Worm (Caenorhabditis elegans) whole organism, mixed stage, embryonic: ENCODE data around the gene R02F2.10.

Experiments
- M03D4.4 ChIP-seq: sonication (generic microtip); optimal IDR thresholded peaks from 2 replicates; lab custom pipeline; 2017; ENCODE audit warnings: mild to moderate bottlenecking, missing genetic modification characterization, missing compliant biosample characterization
- bed-3 ChIP-seq: fragments of 200-800 bp; sonication (Bioruptor generic); optimal IDR thresholded peaks from 3 replicates; lab custom pipeline; 2018; ENCODE audit warnings: mild to moderate bottlenecking, missing genetic modification characterization, moderate library complexity, missing compliant biosample characterization
- blmp-1 ChIP-seq: fragments of 150-350 bp; optimal IDR thresholded peaks from 2 replicates; lab custom pipeline; 2014; ENCODE audit warnings: missing biosample characterization, missing genetic modification characterization
- ceh-39 ChIP-seq: fragments of 150-350 bp; optimal IDR thresholded peaks from 2 replicates; lab custom pipeline; 2014; ENCODE audit warnings: missing biosample characterization, missing genetic modification characterization
- ceh-43 ChIP-seq: fragments of 200-800 bp; sonication (Bioruptor generic); optimal IDR thresholded peaks from 2 replicates; lab custom pipeline; 2018; ENCODE audit warnings: mild to moderate bottlenecking, missing genetic modification characterization, moderate library complexity, missing compliant biosample characterization
- ceh-83 ChIP-seq: fragments of 200-800 bp; sonication (Bioruptor generic); optimal IDR thresholded peaks from 2 replicates; lab custom pipeline; 2018; ENCODE audit warnings: mild to moderate bottlenecking, missing genetic modification characterization, missing compliant biosample characterization
- ces-1 ChIP-seq: fragments of 150-350 bp; optimal IDR thresholded peaks from 2 replicates; lab custom pipeline; 2014; ENCODE audit warnings: missing biosample characterization, missing genetic modification reagents, missing genetic modification characterization
- cnd-1 ChIP-seq: fragments of 200-800 bp; sonication (Bioruptor generic); optimal IDR thresholded peaks from 2 replicates; lab custom pipeline; 2018; ENCODE audit warnings: mild to moderate bottlenecking, missing genetic modification characterization, missing compliant biosample characterization
- drap-1 ChIP-seq: fragments of 200-800 bp; sonication (Bioruptor generic); optimal IDR thresholded peaks from 3 replicates; lab custom pipeline; 2018; ENCODE audit warnings: mild to moderate bottlenecking, missing genetic modification characterization, missing compliant biosample characterization
- elt-1 ChIP-seq: sonication (generic microtip); optimal IDR thresholded peaks from 2 replicates; lab custom pipeline; 2017; ENCODE audit warnings: missing genetic modification characterization, mild to moderate bottlenecking, missing compliant biosample characterization, antibody characterized with exemption, moderate library complexity, borderline replicate concordance; ENCODE audit not compliant: insufficient read depth
- elt-3 ChIP-seq: fragments of 150-350 bp; optimal IDR thresholded peaks from 2 replicates; lab custom pipeline; 2014; ENCODE audit warnings: missing biosample characterization, missing genetic modification characterization
- ham-2 ChIP-seq: fragments of 200-800 bp; sonication (Bioruptor generic); optimal IDR thresholded peaks from 2 replicates; lab custom pipeline; 2018; ENCODE audit warnings: mild to moderate bottlenecking, missing genetic modification characterization, missing compliant biosample characterization
- hlh-1 ChIP-seq: fragments of 150-350 bp; optimal IDR thresholded peaks from 2 replicates; lab custom pipeline; 2014; ENCODE audit warnings: missing biosample characterization, missing genetic modification reagents, missing genetic modification characterization
- lin-13 ChIP-seq: fragments of 150-350 bp; optimal IDR thresholded peaks from 2 replicates; lab custom pipeline; 2014; ENCODE audit warnings: missing biosample characterization, missing genetic modification characterization
- lin-32 ChIP-seq: fragments of 200-800 bp; sonication (Bioruptor generic); optimal IDR thresholded peaks from 2 replicates; lab custom pipeline; 2018; ENCODE audit warnings: mild to moderate bottlenecking, missing genetic modification characterization, missing compliant biosample characterization
- lsy-2 ChIP-seq: fragments of 150-350 bp; optimal IDR thresholded peaks from 2 replicates; lab custom pipeline; 2014; ENCODE audit warnings: missing biosample characterization, missing genetic modification characterization
- mab-5 ChIP-seq: fragments of 150-350 bp; optimal IDR thresholded peaks from 2 replicates; lab custom pipeline; 2014; ENCODE audit warnings: missing biosample characterization, missing genetic modification characterization
- mep-1 ChIP-seq: fragments of 150-350 bp; optimal IDR thresholded peaks from 2 replicates; lab custom pipeline; 2017; ENCODE audit warnings: missing biosample characterization, missing genetic modification reagents, missing genetic modification characterization, inconsistent platforms
- mls-2 ChIP-seq: sonication (generic microtip); optimal IDR thresholded peaks from 2 replicates; lab custom pipeline; 2016; ENCODE audit warnings: mild to moderate bottlenecking, missing genetic modification characterization, moderate library complexity, missing compliant biosample characterization
- nhr-12 ChIP-seq: fragments of 150-350 bp; optimal IDR thresholded peaks from 2 replicates; lab custom pipeline; 2014; ENCODE audit warnings: missing biosample characterization, missing genetic modification characterization
- nhr-2 ChIP-seq: fragments of 150-350 bp; optimal IDR thresholded peaks from 2 replicates; lab custom pipeline; 2014; ENCODE audit warnings: missing biosample characterization, missing genetic modification characterization
- nhr-237 ChIP-seq: fragments of 150-350 bp; optimal IDR thresholded peaks from 2 replicates; lab custom pipeline; 2014; ENCODE audit warnings: missing biosample characterization, missing genetic modification characterization
- nhr-28 ChIP-seq: fragments of 150-350 bp; optimal IDR thresholded peaks from 2 replicates; lab custom pipeline; 2014; ENCODE audit warnings: missing biosample characterization, missing genetic modification characterization
- nhr-76 ChIP-seq: sonication (generic microtip); optimal IDR thresholded peaks from 2 replicates; lab custom pipeline; 2017; ENCODE audit warnings: missing biosample characterization, missing genetic modification characterization
- pha-4 ChIP-seq: fragments of 150-350 bp; optimal IDR thresholded peaks from 2 replicates; lab custom pipeline; 2018; ENCODE audit warnings: missing biosample characterization, missing genetic modification reagents, missing genetic modification characterization
- sem-2 ChIP-seq: fragments of 200-800 bp; sonication (Bioruptor generic); optimal IDR thresholded peaks from 2 replicates; lab custom pipeline; 2018; ENCODE audit warnings: mild to moderate bottlenecking, missing genetic modification characterization, missing compliant biosample characterization
- snpc-4 ChIP-seq: fragments of 150-350 bp; optimal IDR thresholded peaks from 2 replicates; lab custom pipeline; 2014; ENCODE audit warnings: missing biosample characterization, missing genetic modification characterization
- sptf-1 ChIP-seq: sonication (generic microtip); optimal IDR thresholded peaks from 2 replicates; lab custom pipeline; 2017; ENCODE audit warnings: mild to moderate bottlenecking, missing genetic modification characterization, moderate library complexity, missing compliant biosample characterization
- tbx-8 ChIP-seq: fragments of 200-800 bp; sonication (Bioruptor generic); optimal IDR thresholded peaks from 2 replicates; lab custom pipeline; 2018; ENCODE audit warnings: mild to moderate bottlenecking, missing genetic modification characterization, moderate library complexity, missing compliant biosample characterization
- unc-120 ChIP-seq: sonication (generic microtip); optimal IDR thresholded peaks from 2 replicates; lab custom pipeline; 2017; ENCODE audit warnings: missing genetic modification characterization, missing compliant biosample characterization; ENCODE audit not compliant: poor library complexity, severe bottlenecking
- unc-39 ChIP-seq: fragments of 150-350 bp; optimal IDR thresholded peaks from 2 replicates; lab custom pipeline; 2014; ENCODE audit warnings: missing biosample characterization, missing genetic modification characterization
- unc-62 ChIP-seq: fragments of 150-350 bp; optimal IDR thresholded peaks from 2 replicates; lab custom pipeline; 2014; ENCODE audit warnings: missing biosample characterization, missing genetic modification reagents, missing genetic modification characterization
- zip-8 ChIP-seq: fragments of 150-350 bp; optimal IDR thresholded peaks from 2 replicates; lab custom pipeline; 2014; ENCODE audit warnings: missing biosample characterization, missing genetic modification characterization
- ztf-11 ChIP-seq: fragments of 150-350 bp; optimal IDR thresholded peaks from 2 replicates; lab custom pipeline; 2014; ENCODE audit warnings: missing biosample characterization, missing genetic modification characterization

Gene R02F2.10

DNA sequence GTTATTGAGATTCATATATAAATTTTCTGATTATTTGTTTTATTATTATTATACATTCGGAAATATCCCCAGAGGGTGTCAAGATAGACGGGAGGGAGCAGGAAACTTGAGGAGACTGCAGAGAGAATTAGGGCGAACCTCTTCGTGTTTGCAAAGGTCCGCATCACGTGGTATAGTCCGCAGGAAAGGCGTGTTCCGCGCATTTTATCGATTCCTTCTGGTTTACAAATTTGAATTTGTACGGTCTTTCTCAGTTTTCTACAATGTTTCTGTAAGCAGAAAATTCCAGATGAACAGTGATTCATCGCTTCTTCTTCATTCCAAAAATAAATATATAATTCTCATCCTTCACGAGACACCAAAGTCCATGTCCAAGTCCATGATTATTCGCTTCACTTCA lies 21.8 kb downstream of the R02F2.10 start:
- TF ChIP-seq mab-5 (tag; lab: Kevin White, UChicago) = no peak
- peak; percentile 12 for TF ChIP-seq ces-1 (GFP tag; lab: Kevin White, UChicago)
- peak; percentile 58 for TF ChIP-seq ceh-39
- TF ChIP-seq, all 35 proteins: peak for 2

DNA sequence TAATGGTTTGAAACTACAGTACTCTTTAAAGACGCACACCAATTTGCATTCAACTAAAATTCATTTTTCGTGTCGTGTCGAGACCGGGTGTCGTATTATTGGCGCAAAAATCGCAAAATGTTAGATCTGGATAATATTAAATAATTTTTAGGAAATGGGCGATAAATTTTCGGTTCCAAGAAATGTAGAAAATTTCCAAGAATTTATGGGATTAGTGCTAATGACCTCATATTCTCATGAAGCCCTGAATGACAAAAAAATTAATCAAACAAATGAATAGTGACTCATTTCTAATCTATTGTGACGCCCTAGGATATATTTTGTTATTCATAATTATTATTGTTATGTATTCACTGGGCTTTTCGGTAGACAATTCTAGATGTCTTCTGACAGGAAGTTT lies 22.6 kb downstream of the R02F2.10 start:
- TF ChIP-seq nhr-76 (no peak), zip-8 (tag; lab: Kevin White, UChicago) (no peak), bed-3 (no peak), ceh-83 (no peak), mep-1 (tag; lab: Kevin White, UChicago) (no peak), unc-120 (no peak), lin-13 (no peak), ztf-11 (tag; lab: Kevin White, UChicago) (no peak), pha-4 (no peak), elt-3 (tag; lab: Kevin White, UChicago) (no peak)
- TF ChIP-seq, all 35 proteins: peak for 0

DNA sequence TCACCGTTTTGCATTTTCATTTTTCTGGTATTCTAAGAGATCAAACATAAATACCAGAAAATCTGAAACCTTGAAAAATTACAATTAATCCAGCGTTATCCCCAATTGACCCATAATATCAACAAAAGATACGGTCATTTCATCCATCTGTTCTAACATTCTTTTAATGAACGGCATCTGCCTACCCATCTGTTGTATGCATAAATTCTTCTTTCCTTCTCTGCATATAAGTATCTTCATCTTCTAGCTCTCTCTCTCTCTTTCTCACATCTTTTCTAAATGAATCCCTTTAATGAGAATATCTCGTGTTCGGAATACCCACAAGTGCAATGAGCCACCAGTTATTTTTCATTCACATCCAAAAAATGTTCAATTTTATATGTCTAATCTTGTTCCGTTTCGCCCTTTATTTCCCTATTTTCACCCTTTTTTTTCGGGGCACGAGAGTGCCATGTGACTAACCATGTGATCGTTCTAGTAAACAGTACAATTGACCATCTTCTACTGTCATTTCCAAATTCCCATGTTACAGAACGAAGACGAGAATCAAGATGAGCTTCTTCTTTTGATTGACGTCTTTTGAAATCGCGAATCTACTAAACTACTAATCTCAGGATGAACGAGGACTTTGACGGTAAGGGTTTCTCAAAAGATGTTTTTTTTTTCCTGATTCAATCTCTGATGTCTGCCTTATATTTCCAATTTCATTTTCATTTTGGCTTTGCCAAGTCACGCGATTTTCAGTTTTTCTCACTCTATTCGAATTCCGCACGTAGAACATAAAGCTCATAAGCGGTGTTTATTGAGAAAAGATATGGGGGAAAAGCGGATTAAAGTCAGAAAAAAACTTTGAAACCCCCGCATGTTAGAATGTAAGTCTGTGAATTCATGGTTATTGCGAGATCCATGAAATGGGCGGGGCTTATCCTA lies 23.5 kb downstream of the R02F2.10 start, which contains the start of gene R02F2.1:
TSS of gene R02F2.1 (plus strand) at position 528 of the 930 bp plus-strand sequence.
- TF ChIP-seq nhr-28 = no peak
- no peak for TF ChIP-seq lin-13
- TF ChIP-seq M03D4.4 (tag; lab: Kevin White, UChicago) = no peak
- TF ChIP-seq zip-8 (tag; lab: Kevin White, UChicago) = no peak
- TF ChIP-seq ztf-11 (tag; lab: Kevin White, UChicago) = no peak
- no peak for TF ChIP-seq mep-1 (tag; lab: Kevin White, UChicago)
- TF ChIP-seq hlh-1 (tag; lab: Kevin White, UChicago) = no peak
- TF ChIP-seq elt-3 (tag; lab: Kevin White, UChicago) = no peak
- TF ChIP-seq ham-2 (GFP tag; lab: Kevin White, UChicago) = no peak
- TF ChIP-seq blmp-1 (tag; lab: Kevin White, UChicago) = no peak
- peak; percentile 39 for TF ChIP-seq nhr-2 (tag; lab: Kevin White, UChicago)
- TF ChIP-seq unc-120 = no peak
- no peak for TF ChIP-seq tbx-8
- no peak for TF ChIP-seq drap-1 (GFP tag; lab: Kevin White, UChicago)
- TF ChIP-seq ceh-83 = no peak
- TF ChIP-seq ces-1 (GFP tag; lab: Kevin White, UChicago) = peak; percentile 84
- TF ChIP-seq pha-4 = no peak
- TF ChIP-seq unc-62 = no peak
- no peak for TF ChIP-seq sem-2
- no peak for TF ChIP-seq mls-2 (tag; lab: Kevin White, UChicago)
- TF ChIP-seq ceh-39 = no peak
- TF ChIP-seq snpc-4 (tag; lab: Kevin White, UChicago) = no peak
- no peak for TF ChIP-seq sptf-1 (tag; lab: Kevin White, UChicago)
- no peak for TF ChIP-seq lsy-2 (tag; lab: Kevin White, UChicago)
- peak; percentile 71 for TF ChIP-seq lin-32 (GFP tag; lab: Kevin White, UChicago)
- TF ChIP-seq ceh-43 (GFP tag; lab: Kevin White, UChicago) = no peak
- TF ChIP-seq cnd-1 (tag; lab: Kevin White, UChicago) = peak; percentile 87
- no peak for TF ChIP-seq unc-39
- TF ChIP-seq mab-5 (tag; lab: Kevin White, UChicago) = no peak
- no peak for TF ChIP-seq nhr-76
- TF ChIP-seq bed-3 = no peak
- TF ChIP-seq elt-1 (tag; lab: Kevin White, UChicago) = no peak

DNA sequence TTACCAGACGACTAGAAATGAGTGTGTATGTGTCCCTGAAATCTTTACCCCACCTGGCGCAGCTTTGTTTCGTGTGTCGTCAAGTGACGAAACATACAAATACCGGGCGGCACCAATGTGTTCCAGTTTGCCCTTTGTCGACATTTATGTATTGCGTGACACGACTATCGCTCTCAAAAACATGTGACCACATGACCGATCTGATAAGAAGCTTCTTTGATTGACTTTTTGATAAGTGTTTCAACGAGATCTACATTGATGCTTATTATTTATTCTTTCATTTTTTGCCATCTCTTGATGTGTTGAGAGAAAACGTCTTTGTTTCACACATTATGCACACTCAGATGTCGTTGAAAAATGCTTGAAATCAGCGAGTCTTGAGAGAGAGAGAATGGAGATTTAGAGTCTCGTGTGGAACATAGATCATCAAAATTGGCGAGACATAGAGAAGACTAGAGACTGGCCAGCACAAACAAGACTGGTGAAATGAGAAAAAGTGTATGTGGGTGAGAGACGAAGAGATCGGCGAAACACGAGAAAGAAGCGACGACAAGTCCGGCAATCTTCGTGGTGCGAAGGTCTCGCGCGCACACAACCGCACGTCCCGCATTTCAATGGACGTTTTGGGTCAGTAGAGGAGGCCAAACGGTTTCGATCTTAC lies 24.9 kb downstream of the R02F2.10 start:
- TF ChIP-seq ces-1 (GFP tag; lab: Kevin White, UChicago) (peak; percentile 74), bed-3 (no peak), unc-120 (peak; percentile 64), elt-1 (tag; lab: Kevin White, UChicago) (peak; percentile 86), mab-5 (tag; lab: Kevin White, UChicago) (no peak), sem-2 (no peak), tbx-8 (no peak), lsy-2 (tag; lab: Kevin White, UChicago) (no peak), nhr-12 (tag; lab: Kevin White, UChicago) (no peak), hlh-1 (tag; lab: Kevin White, UChicago) (peak; percentile 53), nhr-28 (no peak), mep-1 (tag; lab: Kevin White, UChicago) (peak; percentile 62), nhr-237 (peak; percentile 5), lin-32 (GFP tag; lab: Kevin White, UChicago) (no peak), ham-2 (GFP tag; lab: Kevin White, UChicago) (peak; percentile 22), unc-62 (peak; percentile 70)
